Worm (Caenorhabditis elegans) whole organism, young adult: ENCODE data around the gene mmcm-1.

Experiments
- dpl-1 ChIP-seq: fragments of 150-350 bp; optimal IDR thresholded peaks from 2 replicates; lab custom pipeline; 2014; ENCODE audit warnings: missing biosample characterization, missing genetic modification reagents, missing genetic modification characterization
- egl-18 ChIP-seq: fragments of 200-800 bp; sonication (Bioruptor generic); IDR thresholded peaks from 2 replicates; pipeline ENCODE4 v1.3.6; 2022; ENCODE audit warnings: missing genetic modification reagents, missing genetic modification characterization, missing compliant biosample characterization
- hlh-12 ChIP-seq: sonication (generic microtip); optimal IDR thresholded peaks from 2 replicates; lab custom pipeline; 2016; ENCODE audit warnings: missing genetic modification characterization, missing compliant biosample characterization
- madf-3 ChIP-seq: fragments of 200-800 bp; sonication (Bioruptor generic); IDR thresholded peaks from 2 replicates; pipeline ENCODE4 v1.3.6; 2022; ENCODE audit warnings: missing genetic modification reagents, missing genetic modification characterization, missing compliant biosample characterization
- mel-28 ChIP-seq: sonication (generic microtip); optimal IDR thresholded peaks from 2 replicates; lab custom pipeline; 2016; ENCODE audit warnings: borderline replicate concordance, mild to moderate bottlenecking, missing genetic modification characterization, missing compliant biosample characterization
- mes-4 ChIP-seq: sonication (generic microtip); optimal IDR thresholded peaks from 2 replicates; lab custom pipeline; 2016; ENCODE audit warnings: missing genotype, missing genetic modification characterization, missing compliant biosample characterization
- nfya-2 ChIP-seq: fragments of 200-800 bp; sonication (Bioruptor generic); IDR thresholded peaks from 2 replicates; pipeline ENCODE4 v1.3.6; 2022; ENCODE audit warnings: missing genetic modification reagents, missing genetic modification characterization, missing compliant biosample characterization
- nhr-120 ChIP-seq: fragments of 200-800 bp; sonication (Bioruptor generic); IDR thresholded peaks from 2 replicates; pipeline ENCODE4 v1.3.6; 2022; ENCODE audit warnings: missing genetic modification characterization, missing compliant biosample characterization
- pha-4 ChIP-seq: fragments of 150-350 bp; sonication (generic microtip); optimal IDR thresholded peaks from 2 replicates; lab custom pipeline; 2014; ENCODE audit warnings: missing biosample characterization, missing genetic modification reagents, missing genetic modification characterization
- snpc-4 ChIP-seq, 5 experiments: fragments of 150-350 bp in 1 of 5; sonication (generic microtip) in 4 of 5; optimal IDR thresholded peaks; 2 replicates each; lab custom pipeline; 2014 to 2018; ENCODE audit warnings: missing genetic modification characterization in 5 of 5, missing biosample characterization in 3 of 5, antibody characterized with exemption in 2 of 5, mild to moderate bottlenecking in 2 of 5, missing compliant biosample characterization in 2 of 5, missing genotype in 2 of 5, moderate library complexity in 2 of 5, missing genetic modification reagents in 1 of 5
- unc-62 ChIP-seq: fragments of 150-350 bp; optimal IDR thresholded peaks from 2 replicates; lab custom pipeline; 2014; ENCODE audit warnings: missing biosample characterization, missing genetic modification reagents, missing genetic modification characterization

DNA sequence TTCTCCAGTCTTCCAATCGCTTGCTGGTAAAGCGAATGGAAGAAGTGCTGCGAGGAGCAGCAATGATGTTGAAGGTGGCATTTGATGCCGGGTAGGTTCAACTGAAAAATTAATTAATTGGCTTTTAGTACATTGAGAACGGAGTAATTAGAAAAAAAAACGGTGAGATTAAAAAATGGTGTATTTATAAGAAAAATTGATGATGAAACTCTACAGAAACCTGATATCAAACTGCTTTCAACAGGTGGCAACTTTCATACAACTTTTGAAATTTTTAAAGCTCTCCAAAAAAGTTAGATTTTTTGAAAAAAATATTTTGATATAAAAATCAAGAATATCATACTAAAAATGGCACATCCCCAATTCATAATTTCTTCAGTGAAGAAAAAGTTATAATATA, 6.6 kb upstream of the mmcm-1 start, which contains the start of gene pat-3:
- TF ChIP-seq dpl-1 (GFP tag; lab: Kevin White, UChicago) (no peak), egl-18 (GFP tag; lab: Robert Waterston, UW) (no peak), nhr-120 (GFP tag; lab: Robert Waterston, UW) (no peak), pha-4 (tag; lab: Kevin White, UChicago) (no peak), madf-3 (GFP tag; lab: Robert Waterston, UW) (no peak), snpc-4 (GFP tag; optimal IDR thresholded peaks at IDR 0.05; lab: Kevin White, UChicago) (no peak), snpc-4 (tag; optimal IDR thresholded peaks at IDR 0.05; lab: Kevin White, UChicago) (no peak), mel-28 (tag; lab: Kevin White, UChicago) (no peak), unc-62 (GFP tag; lab: Kevin White, UChicago) (no peak), nfya-2 (GFP tag; lab: Robert Waterston, UW) (no peak), hlh-12 (tag; lab: Kevin White, UChicago) (no peak), mes-4 (tag; lab: Kevin White, UChicago) (no peak)
